Worm (Caenorhabditis elegans) whole organism, L4/young adult: ENCODE data around the gene F20D12.7.

ENCODE experiments used
- W03F9.2 ChIP-seq: fragments of 150-350 bp; optimal IDR thresholded peaks from 2 replicates; lab custom pipeline; 2014; ENCODE audit warnings: missing biosample characterization, missing genetic modification characterization
- dao-5 ChIP-seq: sonication (generic microtip); optimal IDR thresholded peaks from 2 replicates; lab custom pipeline; 2016; ENCODE audit warnings: missing genotype, missing genetic modification characterization, moderate library complexity, missing compliant biosample characterization
- him-1 ChIP-seq: sonication (generic microtip); optimal IDR thresholded peaks from 2 replicates; lab custom pipeline; 2016; ENCODE audit warnings: missing genotype, missing genetic modification reagents, missing genetic modification characterization, missing compliant biosample characterization

- TF ChIP-seq dao-5 (tag; lab: Kevin White, UChicago) (no peak), W03F9.2 (no peak), him-1 (tag; lab: Kevin White, UChicago) (no peak)
These were observed 38.8 kb upstream of the F20D12.7 start, which contains the start of gene ora-1 for ce11 chrIV:7977452-7977940.
